Fruit fly (Drosophila melanogaster) whole organism, pupa: ENCODE results near the gene CG8673.

ENCODE experiments used
- CG10348 ChIP-seq: fragments of 200-800 bp; sonication (Bioruptor generic); IDR thresholded peaks from 2 replicates; pipeline ENCODE4 v1.3.6; 2022; ENCODE audit warnings: missing biosample characterization, missing genetic modification characterization
- CG12605 ChIP-seq: fragments of 200-800 bp; sonication (Bioruptor generic); IDR thresholded peaks from 2 replicates; pipeline ENCODE4 v1.3.6; 2022; ENCODE audit warnings: missing biosample characterization, missing genetic modification characterization
- CG13204 ChIP-seq: fragments of 200-800 bp; sonication (Bioruptor generic); optimal IDR thresholded peaks from 2 replicates; lab custom pipeline; 2018; ENCODE audit warnings: missing biosample characterization, mild to moderate bottlenecking, missing genetic modification characterization, moderate library complexity
- CG14655 ChIP-seq: fragments of 200-800 bp; sonication (Bioruptor generic); optimal IDR thresholded peaks from 3 replicates; lab custom pipeline; 2017; ENCODE audit warnings: mild to moderate bottlenecking, missing biosample characterization, missing genetic modification reagents, missing genetic modification characterization
- CG15710 ChIP-seq: fragments of 200-800 bp; sonication (Bioruptor generic); optimal IDR thresholded peaks from 2 replicates; lab custom pipeline; 2018; ENCODE audit warnings: missing biosample characterization, mild to moderate bottlenecking, missing genetic modification characterization, moderate library complexity
- CG34367 ChIP-seq: fragments of 200-800 bp; sonication (Bioruptor generic); optimal IDR thresholded peaks from 2 replicates; lab custom pipeline; 2018; ENCODE audit warnings: missing biosample characterization, mild to moderate bottlenecking, missing genetic modification characterization
- CG8301 ChIP-seq: fragments of 200-800 bp; sonication (Bioruptor generic); optimal IDR thresholded peaks from 2 replicates; lab custom pipeline; 2018; ENCODE audit warnings: missing biosample characterization, mild to moderate bottlenecking, missing genetic modification characterization
- CG9948 ChIP-seq: fragments of 200-800 bp; sonication (Bioruptor generic); optimal IDR thresholded peaks from 2 replicates; lab custom pipeline; 2018; ENCODE audit warnings: missing biosample characterization, mild to moderate bottlenecking, missing genetic modification characterization, moderate library complexity
- D1 ChIP-seq: fragments of 200-800 bp; sonication (Bioruptor generic); optimal IDR thresholded peaks from 2 replicates; lab custom pipeline; 2018; ENCODE audit warnings: missing biosample characterization, mild to moderate bottlenecking, missing genetic modification characterization, moderate library complexity
- EcR ChIP-seq: fragments of 200-800 bp; sonication (Bioruptor generic); optimal IDR thresholded peaks from 3 replicates; lab custom pipeline; 2019; ENCODE audit warnings: missing biosample characterization, missing genetic modification characterization, mild to moderate bottlenecking, moderate library complexity, missing genetic modification reagents
- Ets98B ChIP-seq: fragments of 200-800 bp; sonication (Bioruptor generic); IDR thresholded peaks from 2 replicates; pipeline ENCODE4 v1.3.6; 2022; ENCODE audit warnings: missing biosample characterization, missing genetic modification characterization
- Pif1B ChIP-seq: fragments of 200-800 bp; sonication (Bioruptor generic); optimal IDR thresholded peaks from 3 replicates; lab custom pipeline; 2016; ENCODE audit warnings: missing biosample characterization, missing genetic modification characterization
- Snoo ChIP-seq: fragments of 200-800 bp; sonication (Bioruptor generic); optimal IDR thresholded peaks from 3 replicates; lab custom pipeline; 2017; ENCODE audit warnings: missing biosample characterization, mild to moderate bottlenecking, missing genetic modification characterization, inconsistent platforms
- fd96Ca ChIP-seq: fragments of 200-800 bp; sonication (Bioruptor generic); IDR thresholded peaks from 3 replicates; pipeline ENCODE4 v1.3.6; 2022; ENCODE audit warnings: missing biosample characterization, missing genetic modification characterization

dm6 chr2L:8088025-8088789 lies 35.9 kb upstream of the CG8673 start:
- TF ChIP-seq CG15710 (no peak), CG8301 (tag; lab: Kevin White, UChicago) (peak; percentile 23), CG9948 (no peak), Snoo (no peak), CG12605 (GFP tag; lab: Robert Waterston, UW) (no peak), CG34367 (tag; lab: Kevin White, UChicago) (no peak), EcR (GFP tag; lab: Kevin White, UChicago) (no peak), D1 (no peak), CG13204 (GFP tag; lab: Kevin White, UChicago) (no peak), CG14655 (peak; percentile 19), Pif1B (GFP tag; lab: Kevin White, UChicago) (no peak), CG10348 (no peak), fd96Ca (GFP tag; lab: Robert Waterston, UW) (no peak), Ets98B (GFP tag; lab: Robert Waterston, UW) (peak; percentile 20; the same call in 1 of the 2 replicates)
